Worm (Caenorhabditis elegans) whole organism, young adult: Measurements from ENCODE around the gene lido-18.

Source experiments
- B0261.1 ChIP-seq: sonication (generic microtip); optimal IDR thresholded peaks from 2 replicates; lab custom pipeline; 2016; ENCODE audit warnings: mild to moderate bottlenecking, missing genetic modification characterization, moderate library complexity, missing compliant biosample characterization
- B0336.3 ChIP-seq: fragments of 200-800 bp; sonication (Bioruptor generic); IDR thresholded peaks from 2 replicates; pipeline ENCODE4 v1.3.6; 2022; ENCODE audit warnings: missing genetic modification characterization, missing compliant biosample characterization
- C06A6.2 ChIP-seq: fragments of 200-800 bp; sonication (Bioruptor generic); conservative IDR thresholded peaks from 2 replicates; pipeline ENCODE4 v1.3.6; 2022; ENCODE audit warnings: missing genetic modification characterization, missing compliant biosample characterization
- F23B12.7 ChIP-seq: sonication (generic microtip); optimal IDR thresholded peaks from 2 replicates; lab custom pipeline; 2017; ENCODE audit warnings: missing genetic modification characterization, mild to moderate bottlenecking, missing compliant biosample characterization, antibody characterized with exemption, moderate library complexity; ENCODE audit not compliant: insufficient read depth
- F37B4.10 ChIP-seq: fragments of 200-800 bp; sonication (Bioruptor generic); IDR thresholded peaks from 2 replicates; pipeline ENCODE4 v1.3.6; 2022; ENCODE audit warnings: missing genetic modification characterization, missing compliant biosample characterization
- F52B5.7 ChIP-seq: sonication (generic microtip); optimal IDR thresholded peaks from 2 replicates; lab custom pipeline; 2016; ENCODE audit warnings: mild to moderate bottlenecking, missing genetic modification characterization, missing compliant biosample characterization
- F55B11.4 ChIP-seq: sonication (generic microtip); optimal IDR thresholded peaks from 2 replicates; lab custom pipeline; 2016; ENCODE audit warnings: missing compliant biosample characterization, missing genetic modification characterization, borderline replicate concordance; ENCODE audit not compliant: insufficient read depth
- F57C9.4 ChIP-seq: sonication (generic microtip); optimal IDR thresholded peaks from 2 replicates; lab custom pipeline; 2017; ENCODE audit warnings: mild to moderate bottlenecking, missing genetic modification characterization, missing compliant biosample characterization
- K11D2.4 ChIP-seq: fragments of 200-800 bp; sonication (Bioruptor generic); IDR thresholded peaks from 2 replicates; pipeline ENCODE4 v1.3.6; 2022; ENCODE audit warnings: missing genetic modification reagents, missing genetic modification characterization, missing compliant biosample characterization
- K12H6.12 ChIP-seq: fragments of 200-800 bp; sonication (Bioruptor generic); optimal IDR thresholded peaks from 2 replicates; lab custom pipeline; 2018; ENCODE audit warnings: mild to moderate bottlenecking, missing genetic modification characterization, missing compliant biosample characterization
- akir-1 ChIP-seq: fragments of 200-800 bp; sonication (Bioruptor generic); optimal IDR thresholded peaks from 2 replicates; lab custom pipeline; 2018; ENCODE audit warnings: mild to moderate bottlenecking, missing genetic modification characterization, moderate library complexity, missing compliant biosample characterization
- attf-5 ChIP-seq: fragments of 200-800 bp; sonication (Bioruptor generic); optimal IDR thresholded peaks from 2 replicates; lab custom pipeline; 2018; ENCODE audit warnings: mild to moderate bottlenecking, missing genetic modification characterization, missing compliant biosample characterization
- cebp-2 ChIP-seq: fragments of 200-800 bp; sonication (Bioruptor generic); IDR thresholded peaks from 2 replicates; pipeline ENCODE4 v1.3.6; 2022; ENCODE audit warnings: missing genetic modification characterization, missing compliant biosample characterization
- ceh-100 ChIP-seq: fragments of 200-800 bp; sonication (Bioruptor generic); IDR thresholded peaks from 2 replicates; pipeline ENCODE4 v1.3.6; 2022; ENCODE audit warnings: missing genetic modification reagents, missing genetic modification characterization, missing compliant biosample characterization
- ceh-27 ChIP-seq: fragments of 200-800 bp; sonication (Bioruptor generic); optimal IDR thresholded peaks from 2 replicates; lab custom pipeline; 2018; ENCODE audit warnings: mild to moderate bottlenecking, missing genetic modification characterization, moderate library complexity, missing compliant biosample characterization
- ceh-91 ChIP-seq: fragments of 200-800 bp; sonication (Bioruptor generic); IDR thresholded peaks from 2 replicates; pipeline ENCODE4 v1.3.6; 2022; ENCODE audit warnings: missing genetic modification reagents, missing genetic modification characterization, missing compliant biosample characterization
- chd-7 ChIP-seq: sonication (generic microtip); optimal IDR thresholded peaks from 2 replicates; lab custom pipeline; 2016; ENCODE audit warnings: mild to moderate bottlenecking, missing genetic modification characterization, moderate library complexity, missing compliant biosample characterization
- dox-1 ChIP-seq: fragments of 200-800 bp; sonication (Bioruptor generic); IDR thresholded peaks from 2 replicates; pipeline ENCODE4 v1.3.6; 2022; ENCODE audit warnings: missing genetic modification reagents, missing genetic modification characterization, missing compliant biosample characterization
- efl-1 ChIP-seq: fragments of 150-350 bp; optimal IDR thresholded peaks from 2 replicates; lab custom pipeline; 2014; ENCODE audit warnings: missing biosample characterization, missing genetic modification reagents, missing genetic modification characterization
- egrh-3 ChIP-seq: fragments of 200-800 bp; sonication (Bioruptor generic); IDR thresholded peaks from 2 replicates; pipeline ENCODE4 v1.3.6; 2022; ENCODE audit warnings: missing genetic modification reagents, missing genetic modification characterization, missing compliant biosample characterization
- him-1 ChIP-seq: sonication (generic microtip); optimal IDR thresholded peaks from 2 replicates; lab custom pipeline; 2016; ENCODE audit warnings: missing genotype, missing genetic modification reagents, missing genetic modification characterization, missing compliant biosample characterization
- hlh-26 ChIP-seq: fragments of 200-800 bp; sonication (Bioruptor generic); conservative IDR thresholded peaks from 2 replicates; pipeline ENCODE4 v1.3.6; 2022; ENCODE audit warnings: missing genetic modification reagents, missing genetic modification characterization, missing compliant biosample characterization
- hsf-1 ChIP-seq: fragments of 200-800 bp; sonication (Bioruptor generic); IDR thresholded peaks from 2 replicates; pipeline ENCODE4 v1.3.6; 2022; ENCODE audit warnings: missing genetic modification reagents, missing genetic modification characterization, missing compliant biosample characterization
- lin-26 ChIP-seq: fragments of 200-800 bp; sonication (Bioruptor generic); IDR thresholded peaks from 2 replicates; pipeline ENCODE4 v1.3.6; 2022; ENCODE audit warnings: missing genetic modification reagents, missing genetic modification characterization, missing compliant biosample characterization
- lin-40 ChIP-seq: sonication (generic microtip); optimal IDR thresholded peaks from 2 replicates; lab custom pipeline; 2016; ENCODE audit warnings: missing genetic modification characterization, mild to moderate bottlenecking, missing compliant biosample characterization, missing genotype, missing genetic modification reagents
- lin-54 ChIP-seq: fragments of 200-800 bp; sonication (Bioruptor generic); optimal IDR thresholded peaks from 2 replicates; lab custom pipeline; 2018; ENCODE audit warnings: mild to moderate bottlenecking, missing genetic modification characterization, missing compliant biosample characterization
- madf-10 ChIP-seq: sonication (generic microtip); optimal IDR thresholded peaks from 2 replicates; lab custom pipeline; 2016; ENCODE audit warnings: mild to moderate bottlenecking, missing genetic modification characterization, missing compliant biosample characterization
- madf-3 ChIP-seq: fragments of 200-800 bp; sonication (Bioruptor generic); IDR thresholded peaks from 2 replicates; pipeline ENCODE4 v1.3.6; 2022; ENCODE audit warnings: missing genetic modification reagents, missing genetic modification characterization, missing compliant biosample characterization
- mcd-1 ChIP-seq: fragments of 200-800 bp; sonication (Bioruptor generic); IDR thresholded peaks from 2 replicates; pipeline ENCODE4 v1.3.6; 2022; ENCODE audit warnings: missing genetic modification reagents, missing genetic modification characterization, missing compliant biosample characterization
- mes-4 ChIP-seq: sonication (generic microtip); optimal IDR thresholded peaks from 2 replicates; lab custom pipeline; 2016; ENCODE audit warnings: missing genotype, missing genetic modification characterization, missing compliant biosample characterization
- nfyb-1 ChIP-seq: fragments of 200-800 bp; sonication (Bioruptor generic); IDR thresholded peaks from 2 replicates; pipeline ENCODE4 v1.3.6; 2022; ENCODE audit warnings: missing genetic modification reagents, missing genetic modification characterization, missing compliant biosample characterization
- nhr-120 ChIP-seq: fragments of 200-800 bp; sonication (Bioruptor generic); IDR thresholded peaks from 2 replicates; pipeline ENCODE4 v1.3.6; 2022; ENCODE audit warnings: missing genetic modification characterization, missing compliant biosample characterization
- pbrm-1 ChIP-seq: fragments of 200-800 bp; sonication (Bioruptor generic); IDR thresholded peaks from 2 replicates; pipeline ENCODE4 v1.3.6; 2022; ENCODE audit warnings: missing genetic modification reagents, missing genetic modification characterization, missing compliant biosample characterization
- pha-4 ChIP-seq: fragments of 150-350 bp; sonication (generic microtip); optimal IDR thresholded peaks from 2 replicates; lab custom pipeline; 2014; ENCODE audit warnings: missing biosample characterization, missing genetic modification reagents, missing genetic modification characterization
- repo-1 ChIP-seq: sonication (generic microtip); optimal IDR thresholded peaks from 2 replicates; lab custom pipeline; 2017; ENCODE audit warnings: mild to moderate bottlenecking, missing genetic modification characterization, missing compliant biosample characterization
- snpc-3.4 ChIP-seq: sonication (generic microtip); optimal IDR thresholded peaks from 2 replicates; lab custom pipeline; 2017; ENCODE audit warnings: missing genetic modification characterization, mild to moderate bottlenecking, missing compliant biosample characterization, antibody characterized with exemption, moderate library complexity, missing genotype, missing genetic modification reagents
- somi-1 ChIP-seq: fragments of 200-800 bp; sonication (Bioruptor generic); optimal IDR thresholded peaks from 2 replicates; lab custom pipeline; 2018; ENCODE audit warnings: mild to moderate bottlenecking, missing genetic modification characterization, missing compliant biosample characterization
- tbx-9 ChIP-seq: sonication (generic microtip); optimal IDR thresholded peaks from 2 replicates; lab custom pipeline; 2016; ENCODE audit warnings: borderline replicate concordance, missing genetic modification characterization, inconsistent platforms, missing compliant biosample characterization
- tlf-1 ChIP-seq: fragments of 200-800 bp; sonication (Bioruptor generic); optimal IDR thresholded peaks from 2 replicates; lab custom pipeline; 2018; ENCODE audit warnings: mild to moderate bottlenecking, missing genetic modification characterization, missing compliant biosample characterization
- zfh-2 ChIP-seq: fragments of 200-800 bp; sonication (Bioruptor generic); conservative IDR thresholded peaks from 2 replicates; pipeline ENCODE4 v1.3.6; 2022; ENCODE audit warnings: missing genetic modification reagents, missing genetic modification characterization, missing compliant biosample characterization
- zim-3 ChIP-seq: sonication (generic microtip); optimal IDR thresholded peaks from 2 replicates; lab custom pipeline; 2017; ENCODE audit warnings: mild to moderate bottlenecking, missing genetic modification characterization, moderate library complexity, missing compliant biosample characterization
- ztf-25 ChIP-seq: fragments of 200-800 bp; sonication (Bioruptor generic); IDR thresholded peaks from 2 replicates; pipeline ENCODE4 v1.3.6; 2022; ENCODE audit warnings: missing genetic modification reagents, missing genetic modification characterization, missing compliant biosample characterization

Gene lido-18

ce11 chrIII:7655498-7655897 lies 6.6 kb upstream of the lido-18 start:
- no peak for TF ChIP-seq efl-1 (GFP tag; lab: Kevin White, UChicago)
- peak; percentile 53 for TF ChIP-seq zfh-2 (GFP tag; lab: Robert Waterston, UW)
- TF ChIP-seq lin-26 (GFP tag; lab: Robert Waterston, UW): 0 out of 2 replicates have a peak, but pooled peaks have one; percentile 28
- TF ChIP-seq tbx-9 (tag; lab: Kevin White, UChicago): no peak
- TF ChIP-seq ztf-25 (GFP tag; lab: Robert Waterston, UW): no peak
- TF ChIP-seq F57C9.4 (tag; lab: Kevin White, UChicago): no peak
- TF ChIP-seq egrh-3 (GFP tag; lab: Robert Waterston, UW): 0 out of 2 replicates have a peak, but pooled peaks have one; percentile 18
- no peak for TF ChIP-seq lin-40 (tag; lab: Kevin White, UChicago)
- TF ChIP-seq ceh-100 (GFP tag; lab: Robert Waterston, UW): no peak
- TF ChIP-seq repo-1 (tag; lab: Kevin White, UChicago): no peak
- no peak for TF ChIP-seq nhr-120 (GFP tag; lab: Robert Waterston, UW)
- no peak for TF ChIP-seq ceh-91 (GFP tag; lab: Robert Waterston, UW)

- TF ChIP-seq B0336.3 (no peak), F57C9.4 (tag; lab: Kevin White, UChicago) (no peak), dox-1 (GFP tag; lab: Robert Waterston, UW) (no peak)
These were observed 6.1 kb upstream of the lido-18 start, which contains the start of gene baz-2 for ce11 chrIII:7655932-7656331. baz-2 (minus strand) TSS chrIII:7656032.

- TF ChIP-seq pbrm-1 (GFP tag; lab: Robert Waterston, UW) (no peak), akir-1 (GFP tag; lab: Kevin White, UChicago) (no peak), K11D2.4 (GFP tag; lab: Robert Waterston, UW) (no peak), hsf-1 (no peak), madf-3 (GFP tag; lab: Robert Waterston, UW) (no peak), nhr-120 (GFP tag; lab: Robert Waterston, UW) (no peak), him-1 (tag; lab: Kevin White, UChicago) (no peak), mes-4 (tag; lab: Kevin White, UChicago) (no peak)
These were observed 5.6 kb upstream of the lido-18 start, which contains the start of gene ZK783.7 for ce11 chrIII:7656474-7656873. ZK783.7 (plus strand) TSS chrIII:7656719.

ce11 chrIII:7659440-7659839 lies 2.6 kb upstream of the lido-18 start:
- TF ChIP-seq F55B11.4 (no peak), mcd-1 (0 out of 2 replicates have a peak, but pooled peaks have one; percentile 15), egrh-3 (GFP tag; lab: Robert Waterston, UW) (peak; percentile 75; the same call in 1 of the 2 replicates), tlf-1 (GFP tag; lab: Kevin White, UChicago) (no peak), ceh-100 (GFP tag; lab: Robert Waterston, UW) (no peak), F52B5.7 (tag; lab: Kevin White, UChicago) (no peak), C06A6.2 (no peak), K11D2.4 (GFP tag; lab: Robert Waterston, UW) (peak; percentile 41; the same call in 1 of the 2 replicates), B0261.1 (no peak), zfh-2 (GFP tag; lab: Robert Waterston, UW) (peak; percentile 96), attf-5 (GFP tag; lab: Kevin White, UChicago) (peak; percentile 25), somi-1 (no peak), ceh-27 (peak; percentile 49), F37B4.10 (0 out of 2 replicates have a peak, but pooled peaks have one; percentile 11), lin-40 (tag; lab: Kevin White, UChicago) (no peak), F23B12.7 (tag; lab: Kevin White, UChicago) (no peak), pha-4 (no peak), chd-7 (tag; lab: Kevin White, UChicago) (peak; percentile 41), hlh-26 (GFP tag; lab: Robert Waterston, UW) (no peak), nfyb-1 (0 out of 2 replicates have a peak, but pooled peaks have one; percentile 8), zim-3 (tag; lab: Kevin White, UChicago) (no peak), madf-10 (tag; lab: Kevin White, UChicago) (peak; percentile 12), cebp-2 (GFP tag; lab: Robert Waterston, UW) (no peak), K12H6.12 (tag; lab: Kevin White, UChicago) (peak; percentile 78), snpc-3.4 (no peak), lin-54 (GFP tag; lab: Kevin White, UChicago) (no peak), ztf-25 (GFP tag; lab: Robert Waterston, UW) (no peak)
